Worm (Caenorhabditis elegans): ENCODE measurements around the gene F49C12.11.

Gene F49C12.11

ce11 chrIV:9323989-9324506 is 4.9 kb downstream of the F49C12.11 start, which contains the start of the genes nspg-11 and F49C12.15:
Gene nspg-11, minus strand, starts transcription at chrIV:9324089.
Gene F49C12.15, plus strand, starts transcription at chrIV:9324456.
- no peak for TF ChIP-seq zag-1 (tag; optimal IDR thresholded peaks at IDR 0.05)
- no peak for TF ChIP-seq ztf-4 (tag; optimal IDR thresholded peaks at IDR 0.05)
- no peak for TF ChIP-seq R02D3.7 (tag; optimal IDR thresholded peaks at IDR 0.05)
- no peak for TF ChIP-seq nhr-237 (tag; optimal IDR thresholded peaks at IDR 0.05)
- no peak for TF ChIP-seq lin-39 (tag; optimal IDR thresholded peaks at IDR 0.05)
- TF ChIP-seq sma-9 (GFP tag; optimal IDR thresholded peaks at IDR 0.05): no peak
- no peak for TF ChIP-seq sma-9 (tag; optimal IDR thresholded peaks at IDR 0.05)

DNA sequence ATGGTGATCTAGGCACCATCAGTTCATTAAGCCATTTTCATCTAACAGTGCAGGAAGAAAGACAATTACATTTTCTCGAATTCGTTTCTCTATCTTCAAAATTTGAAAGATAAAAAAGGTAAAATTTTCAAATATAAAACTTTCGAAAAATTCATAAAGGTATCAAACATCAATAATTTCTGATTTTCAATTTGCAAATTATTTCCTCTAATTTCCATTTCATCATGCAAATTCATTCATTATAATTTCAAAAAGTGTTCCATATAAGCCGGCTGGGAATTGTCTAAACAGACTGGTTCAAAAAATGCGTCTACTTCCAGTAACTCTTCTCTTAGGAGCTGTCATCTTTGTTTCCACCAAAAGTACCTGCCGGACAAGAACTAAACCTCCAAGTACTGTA is 8.5 kb downstream of the F49C12.11 start, which contains the start of gene clec-183:
clec-183 (plus strand) TSS at position 301 of the 400 bp plus-strand sequence.
- TF ChIP-seq nhr-6 (tag; optimal IDR thresholded peaks at IDR 0.05) (no peak), nhr-23 (tag; optimal IDR thresholded peaks at IDR 0.05) (no peak), unc-62 (GFP tag; optimal IDR thresholded peaks at IDR 0.05) (no peak), nhr-129 (tag; optimal IDR thresholded peaks at IDR 0.05) (no peak), lsy-2 (tag; optimal IDR thresholded peaks at IDR 0.05) (no peak), zag-1 (tag; optimal IDR thresholded peaks at IDR 0.05) (no peak), sma-3 (GFP tag; optimal IDR thresholded peaks at IDR 0.05) (no peak), lin-11 (tag; optimal IDR thresholded peaks at IDR 0.05) (no peak), snpc-4 (tag; optimal IDR thresholded peaks at IDR 0.05) (no peak), nhr-10 (tag; optimal IDR thresholded peaks at IDR 0.05) (no peak), C34F6.9 (tag; optimal IDR thresholded peaks at IDR 0.05) (no peak), gmeb-1 (tag; optimal IDR thresholded peaks at IDR 0.05) (no peak), blmp-1 (tag; optimal IDR thresholded peaks at IDR 0.05; ENCODE audit: insufficient read depth) (no peak), nhr-11 (tag; optimal IDR thresholded peaks at IDR 0.05) (no peak), ztf-1 (GFP tag; conservative IDR thresholded peaks at IDR 0.05) (no peak), elt-3 (tag; optimal IDR thresholded peaks at IDR 0.05) (no peak), nhr-21 (tag; optimal IDR thresholded peaks at IDR 0.05) (no peak), R02D3.7 (tag; optimal IDR thresholded peaks at IDR 0.05) (no peak), F13H6.1 (tag; optimal IDR thresholded peaks at IDR 0.05) (no peak), lin-13 (GFP tag; optimal IDR thresholded peaks at IDR 0.05) (no peak)

DNA sequence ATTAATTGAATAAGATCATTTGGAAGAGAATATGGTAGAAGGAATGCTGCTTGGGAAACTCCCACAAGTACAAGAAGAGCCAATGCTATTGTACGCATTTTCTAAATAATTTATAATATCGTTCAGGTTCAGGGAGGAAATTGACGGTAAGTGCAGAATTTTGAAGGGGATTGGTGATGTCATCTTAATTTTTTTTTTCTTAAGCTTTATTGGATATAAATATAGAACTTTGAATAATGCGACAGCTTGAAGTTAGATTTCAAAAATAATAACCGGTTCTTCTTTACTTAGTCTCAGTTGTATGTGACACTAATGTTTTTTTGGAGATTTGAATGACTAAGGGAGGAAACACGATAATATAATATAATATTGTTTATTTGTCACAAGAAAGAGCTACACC is 11.6 kb downstream of the F49C12.11 start, which contains the start of gene nspg-7.1:
nspg-7.1 (minus strand) TSS at position 101 of the 400 bp plus-strand sequence.
- TF ChIP-seq skn-1 (tag; optimal IDR thresholded peaks at IDR 0.05): no peak
- TF ChIP-seq ZK546.5 (tag; optimal IDR thresholded peaks at IDR 0.05): no peak
- no peak for TF ChIP-seq ztf-4 (tag; optimal IDR thresholded peaks at IDR 0.05)
- TF ChIP-seq mdl-1 (tag; optimal IDR thresholded peaks at IDR 0.05): no peak
- TF ChIP-seq nhr-11 (tag; optimal IDR thresholded peaks at IDR 0.05): no peak
- no peak for TF ChIP-seq nhr-12 (tag; optimal IDR thresholded peaks at IDR 0.05)
- TF ChIP-seq fos-1 (tag; optimal IDR thresholded peaks at IDR 0.05): no peak
- no peak for TF ChIP-seq sem-4 (tag; optimal IDR thresholded peaks at IDR 0.05)
- no peak for TF ChIP-seq alr-1 (tag; optimal IDR thresholded peaks at IDR 0.05)
- no peak for TF ChIP-seq nhr-25 (tag; optimal IDR thresholded peaks at IDR 0.05)
- TF ChIP-seq unc-55 (GFP tag; optimal IDR thresholded peaks at IDR 0.05): no peak
- TF ChIP-seq ama-1 (optimal IDR thresholded peaks at IDR 0.05): no peak
- TF ChIP-seq snpc-4 (tag; optimal IDR thresholded peaks at IDR 0.05): no peak
- no peak for TF ChIP-seq nhr-237 (tag; optimal IDR thresholded peaks at IDR 0.05)
- no peak for TF ChIP-seq F13H6.1 (tag; optimal IDR thresholded peaks at IDR 0.05)

DNA sequence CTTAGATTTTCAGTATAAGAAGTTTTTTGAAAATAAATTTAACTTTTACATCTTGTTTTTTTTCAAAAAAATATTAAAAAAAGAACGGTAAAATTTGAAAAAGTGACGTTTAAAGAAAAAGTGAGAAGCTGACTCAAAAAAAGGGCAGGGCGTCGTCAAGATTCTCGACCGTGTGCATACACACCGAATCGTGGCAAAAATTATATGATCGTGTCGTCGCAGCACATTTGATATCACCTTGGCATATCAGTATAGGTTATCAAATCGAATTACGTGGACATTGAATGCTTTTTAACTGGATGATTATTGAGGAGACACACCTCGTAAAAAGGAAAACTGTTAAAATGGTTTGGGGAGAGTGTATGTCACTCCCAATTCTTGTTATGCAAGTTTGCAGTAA is 13.8 kb downstream of the F49C12.11 start:
- TF ChIP-seq gmeb-1 (tag; optimal IDR thresholded peaks at IDR 0.05): peak; percentile 10
- peak; percentile 73 for TF ChIP-seq crh-2 (tag; optimal IDR thresholded peaks at IDR 0.05)
- peak; percentile 97 for TF ChIP-seq fos-1 (tag; optimal IDR thresholded peaks at IDR 0.05)
- no peak for TF ChIP-seq ama-1 (optimal IDR thresholded peaks at IDR 0.05)
- no peak for TF ChIP-seq mbf-1 (tag; optimal IDR thresholded peaks at IDR 0.05)
- peak; percentile 6 for TF ChIP-seq sma-9 (GFP tag; optimal IDR thresholded peaks at IDR 0.05)
- TF ChIP-seq sma-9 (tag; optimal IDR thresholded peaks at IDR 0.05): no peak
